Worm (Caenorhabditis elegans): Measurements from ENCODE around the gene pges-2.

ce11 chrIV:10409377-10409776 is 41.8 kb upstream of the pges-2 start, which contains the start of gene rfk-1:
- no peak for TF ChIP-seq cog-1 (tag; optimal IDR thresholded peaks at IDR 0.05)
- no peak for TF ChIP-seq ref-1 (GFP tag; conservative IDR thresholded peaks at IDR 0.05)
